Fruit fly (Drosophila melanogaster): ENCODE measurements around the gene mus201.

- TF ChIP-seq cic (GFP tag; optimal IDR thresholded peaks at IDR 0.05) (peak; percentile 3), CG14711 (tag; optimal IDR thresholded peaks at IDR 0.05) (no peak), CG7101 (tag; optimal IDR thresholded peaks at IDR 0.05) (peak; percentile 28)
Observed at dm6 chr2L:8485562-8485961, 47.6 kb downstream of the mus201 start.
